Worm (Caenorhabditis elegans) whole organism, late embryonic: Measurements from ENCODE around the gene nhr-80.

Experiments
- F13H6.1 ChIP-seq: sonication (generic microtip); optimal IDR thresholded peaks from 2 replicates; lab custom pipeline; 2016; ENCODE audit warnings: missing genetic modification characterization, missing compliant biosample characterization
- K02D7.2 ChIP-seq: sonication (generic microtip); optimal IDR thresholded peaks from 2 replicates; lab custom pipeline; 2017; ENCODE audit warnings: mild to moderate bottlenecking, missing genetic modification characterization, missing compliant biosample characterization
- T23F11.4 ChIP-seq: fragments of 200-800 bp; sonication (Bioruptor generic); optimal IDR thresholded peaks from 2 replicates; lab custom pipeline; 2018; ENCODE audit warnings: mild to moderate bottlenecking, missing genetic modification characterization, missing compliant biosample characterization
- Y22D7AL.16 ChIP-seq: sonication (generic microtip); optimal IDR thresholded peaks from 2 replicates; lab custom pipeline; 2016; ENCODE audit warnings: missing genetic modification characterization, missing compliant biosample characterization
- ceh-14 ChIP-seq: sonication (generic microtip); optimal IDR thresholded peaks from 2 replicates; lab custom pipeline; 2016; ENCODE audit warnings: missing genotype, missing genetic modification characterization, missing compliant biosample characterization
- ceh-19 ChIP-seq: fragments of 200-800 bp; sonication (Bioruptor generic); optimal IDR thresholded peaks from 2 replicates; lab custom pipeline; 2018; ENCODE audit warnings: mild to moderate bottlenecking, missing genetic modification characterization, missing compliant biosample characterization
- ceh-22 ChIP-seq: sonication (generic microtip); optimal IDR thresholded peaks from 2 replicates; lab custom pipeline; 2017; ENCODE audit warnings: missing biosample characterization, missing genetic modification characterization
- ceh-24 ChIP-seq: sonication (generic microtip); optimal IDR thresholded peaks from 2 replicates; lab custom pipeline; 2016; ENCODE audit warnings: mild to moderate bottlenecking, missing genetic modification characterization, missing compliant biosample characterization
- ceh-30 ChIP-seq: fragments of 150-350 bp; optimal IDR thresholded peaks from 2 replicates; lab custom pipeline; 2014; ENCODE audit warnings: missing biosample characterization, missing genetic modification characterization
- ceh-31 ChIP-seq: sonication (generic microtip); optimal IDR thresholded peaks from 2 replicates; lab custom pipeline; 2016; ENCODE audit warnings: missing genetic modification characterization, missing compliant biosample characterization
- ceh-45 ChIP-seq: fragments of 200-800 bp; sonication (Bioruptor generic); IDR thresholded peaks from 2 replicates; pipeline ENCODE4 v1.3.6; 2022; ENCODE audit warnings: missing genetic modification reagents, missing genetic modification characterization, missing compliant biosample characterization
- che-1 ChIP-seq: sonication (generic microtip); optimal IDR thresholded peaks from 2 replicates; lab custom pipeline; 2016; ENCODE audit warnings: mild to moderate bottlenecking, missing genetic modification characterization, missing compliant biosample characterization
- dmd-4 ChIP-seq: sonication (generic microtip); optimal IDR thresholded peaks from 2 replicates; lab custom pipeline; 2016; ENCODE audit warnings: borderline replicate concordance, missing genetic modification characterization, missing compliant biosample characterization
- dve-1 ChIP-seq: sonication (generic microtip); optimal IDR thresholded peaks from 2 replicates; lab custom pipeline; 2017; ENCODE audit warnings: antibody characterized with exemption, mild to moderate bottlenecking, missing genetic modification characterization, missing compliant biosample characterization
- elt-2 ChIP-seq: sonication (generic microtip); optimal IDR thresholded peaks from 2 replicates; lab custom pipeline; 2016; ENCODE audit warnings: missing genetic modification reagents, missing genetic modification characterization, missing compliant biosample characterization
- fkh-10 ChIP-seq: fragments of 150-350 bp; optimal IDR thresholded peaks from 2 replicates; lab custom pipeline; 2014; ENCODE audit warnings: missing biosample characterization, missing genetic modification reagents, missing genetic modification characterization
- fkh-6 ChIP-seq: sonication (generic microtip); optimal IDR thresholded peaks from 2 replicates; lab custom pipeline; 2016; ENCODE audit warnings: missing genetic modification characterization, missing compliant biosample characterization
- gmeb-2 ChIP-seq: sonication (generic microtip); optimal IDR thresholded peaks from 2 replicates; lab custom pipeline; 2016; ENCODE audit warnings: missing genetic modification characterization, inconsistent platforms, missing compliant biosample characterization
- hlh-13 ChIP-seq: fragments of 200-800 bp; sonication (Bioruptor generic); optimal IDR thresholded peaks from 2 replicates; lab custom pipeline; 2018; ENCODE audit warnings: mild to moderate bottlenecking, missing genetic modification characterization, missing compliant biosample characterization
- hlh-15 ChIP-seq: sonication (generic microtip); optimal IDR thresholded peaks from 2 replicates; lab custom pipeline; 2016; ENCODE audit warnings: missing genetic modification characterization, missing compliant biosample characterization
- hlh-30 ChIP-seq: sonication (generic microtip); optimal IDR thresholded peaks from 2 replicates; lab custom pipeline; 2017; ENCODE audit warnings: antibody characterized with exemption, missing genetic modification characterization, missing compliant biosample characterization; ENCODE audit not compliant: insufficient read depth
- hlh-6 ChIP-seq: sonication (generic microtip); optimal IDR thresholded peaks from 2 replicates; lab custom pipeline; 2016; ENCODE audit warnings: missing genotype, missing genetic modification characterization, missing compliant biosample characterization
- hlh-8 ChIP-seq: sonication (generic microtip); optimal IDR thresholded peaks from 2 replicates; lab custom pipeline; 2016; ENCODE audit warnings: missing genotype, missing genetic modification characterization, missing compliant biosample characterization
- lim-6 ChIP-seq: sonication (generic microtip); optimal IDR thresholded peaks from 2 replicates; lab custom pipeline; 2016; ENCODE audit warnings: missing genetic modification characterization, missing compliant biosample characterization
- lin-11 ChIP-seq: fragments of 200-800 bp; sonication (Bioruptor generic); optimal IDR thresholded peaks from 2 replicates; lab custom pipeline; 2018; ENCODE audit warnings: mild to moderate bottlenecking, missing genetic modification characterization, missing compliant biosample characterization
- nhr-11 ChIP-seq: fragments of 150-350 bp; optimal IDR thresholded peaks from 2 replicates; lab custom pipeline; 2014; ENCODE audit warnings: missing biosample characterization, missing genetic modification characterization
- nhr-232 ChIP-seq: sonication (generic microtip); optimal IDR thresholded peaks from 2 replicates; lab custom pipeline; 2016; ENCODE audit warnings: missing genetic modification characterization, missing compliant biosample characterization
- npax-4 ChIP-seq: sonication (generic microtip); optimal IDR thresholded peaks from 2 replicates; lab custom pipeline; 2016; ENCODE audit warnings: missing genetic modification characterization, missing compliant biosample characterization
- pag-3 ChIP-seq: sonication (generic microtip); optimal IDR thresholded peaks from 2 replicates; lab custom pipeline; 2016; ENCODE audit warnings: missing compliant biosample characterization, missing genetic modification characterization, borderline replicate concordance
- pat-9 ChIP-seq: fragments of 200-800 bp; sonication (Bioruptor generic); optimal IDR thresholded peaks from 2 replicates; lab custom pipeline; 2018; ENCODE audit warnings: mild to moderate bottlenecking, missing genetic modification characterization, moderate library complexity, missing compliant biosample characterization
- pha-2 ChIP-seq: sonication (generic microtip); optimal IDR thresholded peaks from 2 replicates; lab custom pipeline; 2017; ENCODE audit warnings: mild to moderate bottlenecking, missing genetic modification characterization, missing compliant biosample characterization
- pha-4 ChIP-seq: fragments of 150-350 bp; optimal IDR thresholded peaks from 2 replicates; lab custom pipeline; 2018; ENCODE audit warnings: missing biosample characterization, missing genetic modification reagents, missing genetic modification characterization
- pros-1 ChIP-seq: fragments of 150-350 bp; optimal IDR thresholded peaks from 2 replicates; lab custom pipeline; 2014; ENCODE audit warnings: missing biosample characterization, missing genetic modification reagents, missing genetic modification characterization
- sox-4 ChIP-seq: sonication (generic microtip); optimal IDR thresholded peaks from 2 replicates; lab custom pipeline; 2017; ENCODE audit warnings: mild to moderate bottlenecking, missing genetic modification characterization, inconsistent platforms, missing compliant biosample characterization
- tbx-2 ChIP-seq: sonication (generic microtip); optimal IDR thresholded peaks from 2 replicates; lab custom pipeline; 2016; ENCODE audit warnings: missing genetic modification characterization, missing compliant biosample characterization
- tbx-7 ChIP-seq: sonication (generic microtip); optimal IDR thresholded peaks from 2 replicates; lab custom pipeline; 2016; ENCODE audit warnings: missing genotype, missing genetic modification characterization, missing compliant biosample characterization
- unc-55 ChIP-seq: sonication (generic microtip); optimal IDR thresholded peaks from 2 replicates; lab custom pipeline; 2017; ENCODE audit warnings: missing biosample characterization, missing genetic modification reagents, missing genetic modification characterization
- zip-5 ChIP-seq: sonication (generic microtip); optimal IDR thresholded peaks from 2 replicates; lab custom pipeline; 2016; ENCODE audit warnings: missing genetic modification characterization, missing compliant biosample characterization

The nhr-80 gene

ce11 chrIII:39516-39915 is 24.8 kb upstream of the nhr-80 start:
- TF ChIP-seq ceh-31 (peak; percentile 26), zip-5 (tag; lab: Kevin White, UChicago) (no peak)

- no peak for TF ChIP-seq hlh-15 (tag; lab: Kevin White, UChicago)
- TF ChIP-seq hlh-13 (GFP tag; lab: Kevin White, UChicago), result no peak
- no peak for TF ChIP-seq K02D7.2 (tag; lab: Kevin White, UChicago)
- no peak for TF ChIP-seq ceh-45 (GFP tag; lab: Robert Waterston, UW)
- TF ChIP-seq gmeb-2 (tag; lab: Kevin White, UChicago), result no peak
- no peak for TF ChIP-seq unc-55 (GFP tag; lab: Kevin White, UChicago)
- TF ChIP-seq nhr-232 (tag; lab: Kevin White, UChicago), result no peak
- no peak for TF ChIP-seq lim-6 (tag; lab: Kevin White, UChicago)
- no peak for TF ChIP-seq ceh-19
- no peak for TF ChIP-seq ceh-30 (tag; lab: Kevin White, UChicago)
- no peak for TF ChIP-seq F13H6.1 (tag; lab: Kevin White, UChicago)
- TF ChIP-seq lin-11 (tag; lab: Kevin White, UChicago), result no peak
- no peak for TF ChIP-seq pag-3 (tag; lab: Kevin White, UChicago)
- no peak for TF ChIP-seq Y22D7AL.16
- no peak for TF ChIP-seq ceh-24 (tag; lab: Kevin White, UChicago)
- TF ChIP-seq T23F11.4 (GFP tag; lab: Kevin White, UChicago), result no peak
- no peak for TF ChIP-seq pha-2 (tag; lab: Kevin White, UChicago)
Measured at ce11 chrIII:38117-38516, 23.4 kb upstream of the nhr-80 start, which contains the start of gene clp-10. Gene clp-10 (minus strand): TSS chrIII:38217.

ce11 chrIII:33257-33656 is 18.6 kb upstream of the nhr-80 start:
- TF ChIP-seq ceh-30 (tag; lab: Kevin White, UChicago), result no peak
- TF ChIP-seq Y22D7AL.16, result no peak
- no peak for TF ChIP-seq pha-4
- no peak for TF ChIP-seq F13H6.1 (tag; lab: Kevin White, UChicago)
- no peak for TF ChIP-seq hlh-13 (GFP tag; lab: Kevin White, UChicago)
- no peak for TF ChIP-seq nhr-11 (tag; lab: Kevin White, UChicago)
- no peak for TF ChIP-seq pat-9 (tag; lab: Kevin White, UChicago)
- no peak for TF ChIP-seq sox-4 (tag; lab: Kevin White, UChicago)
- no peak for TF ChIP-seq hlh-30 (tag; lab: Kevin White, UChicago)
- no peak for TF ChIP-seq pros-1 (tag; lab: Kevin White, UChicago)
- no peak for TF ChIP-seq ceh-31
- TF ChIP-seq elt-2 (tag; lab: Kevin White, UChicago), result no peak
- no peak for TF ChIP-seq zip-5 (tag; lab: Kevin White, UChicago)
- TF ChIP-seq gmeb-2 (tag; lab: Kevin White, UChicago), result no peak
- no peak for TF ChIP-seq ceh-45 (GFP tag; lab: Robert Waterston, UW)
- TF ChIP-seq hlh-8 (tag; lab: Kevin White, UChicago), result no peak
- no peak for TF ChIP-seq dmd-4 (tag; lab: Kevin White, UChicago)

ce11 chrIII:31600-31999 is 16.9 kb upstream of the nhr-80 start:
- TF ChIP-seq tbx-7 (tag; lab: Kevin White, UChicago) (no peak), hlh-6 (tag; lab: Kevin White, UChicago) (no peak), ceh-14 (tag; lab: Kevin White, UChicago) (no peak), fkh-10 (GFP tag; lab: Kevin White, UChicago) (no peak), ceh-22 (tag; lab: Kevin White, UChicago) (no peak), dve-1 (tag; lab: Kevin White, UChicago) (no peak), tbx-2 (tag; lab: Kevin White, UChicago) (no peak), che-1 (no peak), hlh-15 (tag; lab: Kevin White, UChicago) (no peak), npax-4 (tag; lab: Kevin White, UChicago) (no peak), fkh-6 (no peak)
